Worm (Caenorhabditis elegans) whole organism, mixed stage, embryonic: ENCODE measurements around the gene npp-20.

Experiments
- ces-1 ChIP-seq: fragments of 150-350 bp; optimal IDR thresholded peaks from 2 replicates; lab custom pipeline; 2014; ENCODE audit warnings: missing biosample characterization, missing genetic modification reagents, missing genetic modification characterization
- elt-1 ChIP-seq: sonication (generic microtip); optimal IDR thresholded peaks from 2 replicates; lab custom pipeline; 2017; ENCODE audit warnings: missing genetic modification characterization, mild to moderate bottlenecking, missing compliant biosample characterization, antibody characterized with exemption, moderate library complexity, borderline replicate concordance; ENCODE audit not compliant: insufficient read depth
- lin-13 ChIP-seq: fragments of 150-350 bp; optimal IDR thresholded peaks from 2 replicates; lab custom pipeline; 2014; ENCODE audit warnings: missing biosample characterization, missing genetic modification characterization
- lsy-2 ChIP-seq: fragments of 150-350 bp; optimal IDR thresholded peaks from 2 replicates; lab custom pipeline; 2014; ENCODE audit warnings: missing biosample characterization, missing genetic modification characterization
- mab-5 ChIP-seq: fragments of 150-350 bp; optimal IDR thresholded peaks from 2 replicates; lab custom pipeline; 2014; ENCODE audit warnings: missing biosample characterization, missing genetic modification characterization
- snpc-4 ChIP-seq: fragments of 150-350 bp; optimal IDR thresholded peaks from 2 replicates; lab custom pipeline; 2014; ENCODE audit warnings: missing biosample characterization, missing genetic modification characterization

- TF ChIP-seq mab-5 (no peak), elt-1 (tag; lab: Kevin White, UChicago) (no peak), lsy-2 (tag; lab: Kevin White, UChicago) (no peak), lin-13 (tag; lab: Kevin White, UChicago) (no peak), ces-1 (GFP tag; lab: Kevin White, UChicago) (no peak), snpc-4 (no peak)
These were observed 27.6 kb upstream of the npp-20 start, which contains the start of gene K03H6.1 for ce11 chrIV:1523418-1523817.
